Worm (Caenorhabditis elegans) whole organism, young adult: ENCODE results near the gene mig-22.

ENCODE experiments used
- F55B11.4 ChIP-seq: sonication (generic microtip); optimal IDR thresholded peaks from 2 replicates; lab custom pipeline; 2016; ENCODE audit warnings: missing compliant biosample characterization, missing genetic modification characterization, borderline replicate concordance; ENCODE audit not compliant: insufficient read depth
- F57C9.4 ChIP-seq: sonication (generic microtip); optimal IDR thresholded peaks from 2 replicates; lab custom pipeline; 2017; ENCODE audit warnings: mild to moderate bottlenecking, missing genetic modification characterization, missing compliant biosample characterization
- aptf-3 ChIP-seq: fragments of 200-800 bp; sonication (Bioruptor generic); IDR thresholded peaks from 2 replicates; pipeline ENCODE4 v1.3.6; 2022; ENCODE audit warnings: missing genetic modification characterization, missing compliant biosample characterization
- cebp-1 ChIP-seq, 2 experiments: fragments of 200-800 bp in 1 of 2; sonication (Bioruptor generic) in 1 of 2; sonication (generic microtip) in 1 of 2; IDR thresholded peaks in 1 of 2; optimal IDR thresholded peaks in 1 of 2; 2 replicates each; pipeline versions ENCODE4 v1.3.6 to Lab custom; 2017 to 2022; ENCODE audit warnings: missing compliant biosample characterization in 2 of 2, missing genetic modification characterization in 2 of 2, mild to moderate bottlenecking in 1 of 2, missing genetic modification reagents in 1 of 2, moderate library complexity in 1 of 2
- ceh-91 ChIP-seq: fragments of 200-800 bp; sonication (Bioruptor generic); IDR thresholded peaks from 2 replicates; pipeline ENCODE4 v1.3.6; 2022; ENCODE audit warnings: missing genetic modification reagents, missing genetic modification characterization, missing compliant biosample characterization
- let-526 ChIP-seq: fragments of 200-800 bp; sonication (Bioruptor generic); IDR thresholded peaks from 2 replicates; pipeline ENCODE4 v1.3.6; 2022; ENCODE audit warnings: missing genetic modification reagents, missing genetic modification characterization, missing compliant biosample characterization
- rcor-1 ChIP-seq: fragments of 200-800 bp; sonication (Bioruptor generic); IDR thresholded peaks from 2 replicates; pipeline ENCODE4 v1.3.6; 2022; ENCODE audit warnings: missing genetic modification reagents, missing genetic modification characterization, missing compliant biosample characterization
- repo-1 ChIP-seq: sonication (generic microtip); optimal IDR thresholded peaks from 2 replicates; lab custom pipeline; 2017; ENCODE audit warnings: mild to moderate bottlenecking, missing genetic modification characterization, missing compliant biosample characterization

ce11 chrIII:8782080-8782479 lies 14.9 kb upstream of the mig-22 start:
- TF ChIP-seq let-526 (GFP tag; lab: Robert Waterston, UW) = no peak
- no peak for TF ChIP-seq repo-1 (tag; lab: Kevin White, UChicago)
- no peak for TF ChIP-seq ceh-91
- no peak for TF ChIP-seq rcor-1 (GFP tag; lab: Robert Waterston, UW)
- no peak for TF ChIP-seq cebp-1 (GFP tag; IDR thresholded peaks at IDR 0.05; lab: Robert Waterston, UW)
- TF ChIP-seq cebp-1 (tag; optimal IDR thresholded peaks at IDR 0.05; lab: Kevin White, UChicago) = peak; percentile 68
- TF ChIP-seq F55B11.4 (tag; lab: Kevin White, UChicago) = no peak
- no peak for TF ChIP-seq aptf-3 (GFP tag; lab: Robert Waterston, UW)
- TF ChIP-seq F57C9.4 (tag; lab: Kevin White, UChicago) = no peak
